Fruit fly (Drosophila melanogaster): ENCODE results near the gene CG8661.
A peak's percentile ranks its signal among the peaks of the same experiment; 100 is the strongest.

Gene CG8661

dm6 chrX:17329933-17330674, 45.8 kb upstream of the CG8661 start (continued):
- TF ChIP-seq pb (GFP tag; optimal IDR thresholded peaks at IDR 0.05) (no peak), wek (GFP tag; optimal IDR thresholded peaks at IDR 0.05) (no peak), CG8290 (GFP tag; optimal IDR thresholded peaks at IDR 0.05) (no peak), CG8290 (tag; optimal IDR thresholded peaks at IDR 0.05) (no peak), Trl (optimal IDR thresholded peaks at IDR 0.05) (no peak), Trl (GFP tag; optimal IDR thresholded peaks at IDR 0.05) (peak; percentile 33), lbe (GFP tag; optimal IDR thresholded peaks at IDR 0.05) (no peak), emc (GFP tag; optimal IDR thresholded peaks at IDR 0.05) (no peak), CG4730 (GFP tag; IDR thresholded peaks at IDR 0.05) (no peak), CG18619 (GFP tag; optimal IDR thresholded peaks at IDR 0.05) (peak; percentile 37), CG12769 (tag; optimal IDR thresholded peaks at IDR 0.05) (no peak), sens (GFP tag) (peak; percentile 64), CG10147 (GFP tag; optimal IDR thresholded peaks at IDR 0.05) (peak; percentile 77), CoRest (tag; optimal IDR thresholded peaks at IDR 0.05) (peak; percentile 71), gcm2 (GFP tag; optimal IDR thresholded peaks at IDR 0.05) (peak; percentile 0), tio (GFP tag; optimal IDR thresholded peaks at IDR 0.05) (peak; percentile 29), tin (GFP tag; optimal IDR thresholded peaks at IDR 0.05) (peak; percentile 36), bigmax (GFP tag; optimal IDR thresholded peaks at IDR 0.05) (no peak), tgo (GFP tag; IDR thresholded peaks at IDR 0.05) (peak; percentile 52; the same call in 2 of the 3 replicates), CG2120 (GFP tag; optimal IDR thresholded peaks at IDR 0.05) (peak; percentile 65), CG4328 (GFP tag; optimal IDR thresholded peaks at IDR 0.05) (no peak), Dek (tag; optimal IDR thresholded peaks at IDR 0.05) (peak; percentile 46), danr (GFP tag; IDR thresholded peaks at IDR 0.05) (peak; percentile 33; the same call in 1 of the 2 replicates), CG12391 (tag; optimal IDR thresholded peaks at IDR 0.05) (peak; percentile 48), CG2712 (tag; optimal IDR thresholded peaks at IDR 0.05) (peak; percentile 49), HLH54F (GFP tag; optimal IDR thresholded peaks at IDR 0.05) (peak; percentile 42), Pdp1 (GFP tag; optimal IDR thresholded peaks at IDR 0.05) (peak; percentile 14 to 27), croc (GFP tag; conservative IDR thresholded peaks at IDR 0.05) (no peak), Usf (GFP tag; optimal IDR thresholded peaks at IDR 0.05) (peak; percentile 16), grn (GFP tag; optimal IDR thresholded peaks at IDR 0.05) (no peak), CG8765 (GFP tag; IDR thresholded peaks at IDR 0.05) (no peak), Ets65A (GFP tag) (peak; percentile 50), Myb (GFP tag; optimal IDR thresholded peaks at IDR 0.05) (peak; percentile 13), CG12659 (GFP tag; optimal IDR thresholded peaks at IDR 0.05) (peak; percentile 46), CG10267 (tag; optimal IDR thresholded peaks at IDR 0.05) (peak; percentile 35), CG13894 (tag; optimal IDR thresholded peaks at IDR 0.05) (peak; percentile 53), pho (GFP tag; optimal IDR thresholded peaks at IDR 0.05) (peak; percentile 29), ttk (GFP tag; IDR thresholded peaks at IDR 0.05) (no peak), bcd (GFP tag; optimal IDR thresholded peaks at IDR 0.05) (peak; percentile 42), Spps (tag; optimal IDR thresholded peaks at IDR 0.05) (no peak), CG5245 (GFP tag; optimal IDR thresholded peaks at IDR 0.05) (no peak), Hr51 (GFP tag; optimal IDR thresholded peaks at IDR 0.05) (peak in 1 of 2 experiments; percentile 59), CG11093 (GFP tag; IDR thresholded peaks at IDR 0.05) (peak; percentile 22; the same call in 1 of the 3 replicates), CG13287 (GFP tag; IDR thresholded peaks at IDR 0.05; ENCODE audit: partially characterized antibody) (no peak), CG17385 (GFP tag; optimal IDR thresholded peaks at IDR 0.05) (peak; percentile 35), scrt (GFP tag; optimal IDR thresholded peaks at IDR 0.05) (peak; percentile 58), gsb-n (tag; optimal IDR thresholded peaks at IDR 0.05) (no peak), aop (GFP tag; IDR thresholded peaks at IDR 0.05) (no peak), slbo (GFP tag; IDR thresholded peaks at IDR 0.05) (peak; percentile 59), Oli (tag; optimal IDR thresholded peaks at IDR 0.05) (peak; percentile 62)
